Worm (Caenorhabditis elegans) whole organism, L4/young adult: ENCODE results near the gene Y54G2A.18.
A peak's percentile ranks its signal among the peaks of the same experiment; 100 is the strongest.
"Not testable (repeated sequence)": the region's sequence is repeated elsewhere in the genome, so short reads cannot be mapped to it uniquely, and the experiment has no call there.

ENCODE experiments used
- W03F9.2 ChIP-seq: fragments of 150-350 bp; optimal IDR thresholded peaks from 2 replicates; lab custom pipeline; 2014; ENCODE audit warnings: missing biosample characterization, missing genetic modification characterization
- dao-5 ChIP-seq: sonication (generic microtip); optimal IDR thresholded peaks from 2 replicates; lab custom pipeline; 2016; ENCODE audit warnings: missing genotype, missing genetic modification characterization, moderate library complexity, missing compliant biosample characterization
- him-1 ChIP-seq: sonication (generic microtip); optimal IDR thresholded peaks from 2 replicates; lab custom pipeline; 2016; ENCODE audit warnings: missing genotype, missing genetic modification reagents, missing genetic modification characterization, missing compliant biosample characterization

The Y54G2A.18 gene

DNA sequence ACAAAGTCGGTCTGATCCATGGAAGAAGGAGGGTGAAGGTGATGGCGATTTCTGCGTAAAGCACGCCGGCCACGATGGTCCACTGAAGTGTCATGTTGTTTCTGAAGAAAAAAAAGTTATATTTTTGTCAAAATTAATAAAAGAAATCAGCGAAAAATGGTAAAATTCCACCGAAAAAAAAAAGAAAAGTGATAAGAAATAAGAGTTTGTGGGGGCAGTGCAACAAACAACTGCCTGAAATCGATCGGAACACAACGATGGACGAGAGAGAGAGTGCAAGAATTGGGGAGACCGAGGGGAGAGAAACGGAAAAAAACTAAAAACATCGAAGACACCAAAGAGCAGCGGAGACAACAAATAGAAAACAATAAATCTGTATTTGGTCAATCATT is at the start of gene Y54G2A.18:
Gene Y54G2A.18, minus strand, starts transcription at position 101 of the 392 bp plus-strand sequence.
- TF ChIP-seq W03F9.2 (tag; lab: Kevin White, UChicago) (no peak), dao-5 (tag; lab: Kevin White, UChicago) (no peak), him-1 (tag; lab: Kevin White, UChicago) (no peak)

DNA sequence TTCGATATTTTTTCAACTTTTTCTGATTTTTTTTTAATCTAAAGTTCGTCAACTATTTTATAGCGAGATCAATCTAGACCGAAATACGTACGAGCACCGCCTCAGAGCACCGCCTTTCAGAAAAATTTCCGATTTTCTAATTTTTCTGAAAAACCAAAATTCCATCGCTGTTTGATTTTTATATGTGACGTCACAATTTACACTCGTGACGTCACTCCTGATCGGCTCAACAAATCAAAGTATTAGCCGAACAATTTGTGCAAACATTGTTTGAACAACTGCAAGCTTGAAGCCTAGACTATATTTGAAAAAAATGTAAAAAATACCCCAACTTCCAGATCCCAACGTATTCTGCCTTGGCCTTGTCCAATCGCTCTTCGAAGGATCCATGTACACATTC is 42.9 kb upstream of the Y54G2A.18 start:
- TF ChIP-seq him-1 (tag; lab: Kevin White, UChicago) (no peak), dao-5 (tag; lab: Kevin White, UChicago) (no peak), W03F9.2 (tag; lab: Kevin White, UChicago) (no peak)

DNA sequence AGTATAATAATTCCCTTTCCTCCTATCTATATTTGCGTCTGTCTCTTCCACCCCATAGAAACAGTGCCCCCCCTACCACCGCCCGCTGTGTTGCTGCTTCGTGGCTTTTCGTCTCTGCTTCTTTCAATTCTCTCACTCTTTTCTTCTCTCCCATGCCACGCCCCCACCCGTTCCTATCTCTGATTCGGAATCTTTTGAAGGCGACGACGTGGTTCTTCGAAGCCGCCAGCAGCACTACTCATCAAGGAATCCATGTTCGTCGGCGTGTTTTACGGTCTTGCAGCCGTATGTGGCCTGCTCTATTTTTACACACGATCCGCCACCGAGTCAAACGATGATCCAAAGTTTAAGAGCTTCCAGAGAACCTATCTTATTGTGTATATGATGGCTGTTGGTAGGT is 38.9 kb upstream of the Y54G2A.18 start, which contains the start of gene samt-1:
Gene samt-1, plus strand, starts transcription at position 176 of the 400 bp plus-strand sequence.
- TF ChIP-seq W03F9.2 (tag; lab: Kevin White, UChicago) (no peak), dao-5 (tag; lab: Kevin White, UChicago) (no peak), him-1 (tag; lab: Kevin White, UChicago) (no peak)

DNA sequence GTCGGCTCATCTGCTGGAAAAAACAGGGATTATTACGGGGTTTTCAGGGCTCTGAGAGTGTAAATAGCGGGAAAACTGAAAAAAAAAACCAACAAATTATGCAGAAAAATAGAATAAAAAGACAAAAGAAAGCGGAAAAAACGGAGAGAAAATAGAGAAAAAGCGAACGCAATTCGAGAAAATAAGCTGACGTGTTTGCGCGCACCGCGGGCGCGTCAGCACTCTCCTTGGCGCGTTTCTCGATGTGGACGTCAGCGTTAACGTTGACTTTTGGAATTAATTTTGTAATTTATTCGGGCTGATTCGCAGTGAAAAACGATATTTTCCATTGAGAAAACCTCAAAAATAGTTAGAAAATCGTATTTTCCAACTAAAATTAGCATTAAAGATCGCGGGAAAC is 36.1 kb upstream of the Y54G2A.18 start, which contains the start of gene manf-1:
Gene manf-1, minus strand, starts transcription at position 13 of the 400 bp plus-strand sequence.
- TF ChIP-seq W03F9.2 (tag; lab: Kevin White, UChicago) (peak; percentile 71), him-1 (tag; lab: Kevin White, UChicago) (no peak)

DNA sequence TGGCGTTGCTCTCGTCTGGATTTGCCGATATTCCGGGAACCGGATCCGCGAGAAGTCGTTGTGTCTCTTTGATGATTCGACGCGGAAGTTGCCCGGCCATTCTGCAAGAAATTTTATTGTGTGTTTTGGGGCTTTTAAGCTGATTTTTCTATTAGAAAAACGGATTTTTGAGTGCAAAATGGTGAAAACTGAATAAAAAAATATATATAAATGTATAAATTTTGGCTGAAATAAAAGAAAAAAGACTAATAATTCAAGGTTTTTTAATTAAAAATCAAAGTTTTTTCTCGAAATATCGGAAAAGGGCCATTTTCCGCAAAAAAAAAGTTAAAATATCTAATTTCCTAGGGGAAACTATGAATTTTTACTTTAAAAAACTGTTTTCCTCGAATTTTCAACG is 33.3 kb upstream of the Y54G2A.18 start, which contains the start of gene ubc-13:
Gene ubc-13, minus strand, starts transcription at position 101 of the 400 bp plus-strand sequence.
- TF ChIP-seq him-1 (tag; lab: Kevin White, UChicago) (no peak), dao-5 (tag; lab: Kevin White, UChicago) (no peak), W03F9.2 (tag; lab: Kevin White, UChicago) (no peak)

DNA sequence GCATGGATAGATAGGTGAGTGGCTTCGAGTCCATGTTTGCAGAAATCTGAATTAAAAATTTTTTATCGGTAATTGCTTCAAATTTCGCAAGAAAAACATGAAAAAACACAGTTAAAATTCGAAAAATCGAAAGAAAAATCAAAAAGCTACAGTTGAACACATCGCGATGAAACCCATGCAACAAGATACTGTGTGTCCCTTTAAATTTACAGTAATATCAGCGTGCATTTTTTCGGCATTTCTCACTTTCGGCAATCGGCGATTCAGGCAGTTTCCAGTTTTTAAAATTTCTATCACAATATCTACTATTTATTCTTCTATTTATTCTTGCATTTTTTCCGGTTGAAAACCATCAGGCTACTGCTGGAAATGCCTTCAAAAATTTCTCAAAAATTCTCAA is 29.9 kb upstream of the Y54G2A.18 start, which contains the start of gene fbxc-45:
Gene fbxc-45, minus strand, starts transcription at position 48 of the 400 bp plus-strand sequence.
- no peak for TF ChIP-seq W03F9.2 (tag; lab: Kevin White, UChicago)

DNA sequence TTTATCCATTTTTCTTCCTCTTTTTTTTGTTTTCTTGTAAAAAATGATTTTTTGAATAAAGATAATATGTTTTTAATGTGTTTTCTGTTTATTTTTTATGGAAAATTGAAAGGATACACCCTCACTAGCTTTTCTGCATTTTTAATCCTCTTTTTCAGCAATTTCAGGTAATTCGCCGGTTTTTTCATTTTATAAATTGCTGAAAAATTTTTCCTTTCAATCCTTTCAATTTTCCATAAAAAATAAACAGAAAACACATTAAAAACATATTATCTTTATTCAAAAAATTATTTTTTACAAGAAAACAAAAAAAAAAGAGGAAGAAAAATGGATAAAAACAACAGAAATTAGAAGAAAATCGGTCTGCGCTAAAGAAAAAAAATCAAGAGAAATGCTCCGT is 25.4 kb upstream of the Y54G2A.18 start, which contains the start of gene Y54G2A.50:
Gene Y54G2A.50, plus strand, starts transcription at position 301 of the 400 bp plus-strand sequence.
- not testable (repeated sequence) for TF ChIP-seq him-1, dao-5, W03F9.2 (tag; lab: Kevin White, UChicago)

DNA sequence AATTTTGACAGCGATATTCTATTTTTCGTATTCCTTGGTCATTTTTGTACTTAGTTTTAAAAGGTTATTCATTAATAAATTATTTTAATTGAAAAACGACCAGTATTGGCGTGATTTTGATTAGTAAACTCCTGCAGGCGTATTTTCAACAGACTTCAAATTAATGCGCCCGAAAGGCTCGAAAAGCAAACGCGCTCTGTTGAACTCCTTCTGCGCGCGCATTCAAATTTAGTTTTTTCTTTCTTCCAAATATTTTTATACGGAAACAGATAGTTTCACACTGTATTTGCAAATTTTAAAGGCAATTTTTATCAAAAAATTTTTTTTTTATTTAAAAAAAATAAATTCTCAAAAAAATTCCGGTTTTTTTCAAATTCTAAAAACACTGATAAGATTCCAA is 23.7 kb upstream of the Y54G2A.18 start:
- TF ChIP-seq dao-5 (tag; lab: Kevin White, UChicago): no peak

DNA sequence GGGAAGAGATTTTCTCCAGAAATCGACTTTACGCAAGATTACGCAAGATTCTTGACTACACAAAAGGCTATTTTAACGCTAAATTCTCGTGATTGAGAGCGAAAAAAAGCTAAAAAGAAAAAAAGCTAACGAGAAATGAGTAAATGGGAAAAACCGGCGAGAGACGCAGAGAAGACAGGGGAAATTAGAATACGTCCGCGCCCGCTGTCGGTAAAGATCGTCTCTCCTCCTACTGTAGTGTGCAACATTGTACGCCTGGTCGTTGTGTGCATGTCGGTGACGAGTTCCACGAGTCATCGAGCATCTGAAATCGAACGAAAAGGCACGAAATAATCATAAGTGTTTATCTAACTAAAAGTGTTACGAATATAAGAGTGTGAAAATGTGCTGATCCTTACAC is 22.2 kb upstream of the Y54G2A.18 start:
- TF ChIP-seq W03F9.2 (tag; lab: Kevin White, UChicago) (no peak), dao-5 (tag; lab: Kevin White, UChicago) (no peak), him-1 (tag; lab: Kevin White, UChicago) (no peak)

DNA sequence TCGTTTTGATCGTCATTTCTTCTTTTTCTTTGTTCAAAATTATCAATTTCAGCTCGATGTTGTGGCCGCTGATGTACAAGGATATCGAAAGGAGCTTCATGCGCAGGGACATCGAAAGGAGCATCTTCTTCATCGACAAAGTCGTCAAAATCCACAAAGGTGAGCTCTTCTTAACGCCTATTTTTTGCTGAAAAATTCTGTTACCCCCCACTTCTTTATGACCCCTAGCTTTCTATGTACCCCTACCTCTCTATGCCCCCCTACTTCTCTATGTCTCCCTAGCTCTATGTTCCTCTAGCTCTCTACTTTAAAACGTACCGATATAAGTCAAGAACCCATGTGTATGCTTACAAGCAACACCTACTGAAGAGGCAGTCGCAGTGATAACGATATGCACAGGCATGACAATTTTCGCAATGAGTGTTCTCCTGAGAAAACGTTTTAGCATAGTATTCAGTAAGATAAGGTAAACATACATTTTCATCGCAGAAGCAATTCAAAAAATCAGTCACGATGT is 5.4 kb upstream of the Y54G2A.18 start, which contains the start of gene Y54G2A.36:
Gene Y54G2A.36, plus strand, starts transcription at position 51 of the 517 bp plus-strand sequence.
- TF ChIP-seq him-1 (tag; lab: Kevin White, UChicago): no peak

DNA sequence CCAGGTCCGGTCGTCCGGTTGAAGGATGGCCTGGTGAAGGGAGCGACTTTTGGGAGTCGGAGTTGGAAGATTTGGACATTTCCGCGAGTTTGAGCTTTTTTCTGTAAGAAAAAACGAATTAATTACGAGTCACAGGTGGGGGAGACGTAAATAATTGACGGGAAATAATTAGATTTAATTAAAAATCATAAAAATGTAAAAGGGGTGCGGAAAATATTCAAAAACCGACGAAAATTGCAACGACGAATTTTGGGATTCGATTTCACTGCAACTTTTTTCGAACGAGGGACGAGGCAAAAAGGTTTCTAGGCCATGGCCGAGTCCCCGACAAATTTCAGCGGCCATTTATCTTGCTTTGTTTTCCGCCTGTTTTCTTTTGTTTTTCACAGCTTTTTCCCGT is 2.3 kb upstream of the Y54G2A.18 start, which contains the start of gene Y54G2A.19:
Gene Y54G2A.19, minus strand, starts transcription at position 101 of the 400 bp plus-strand sequence.
- TF ChIP-seq W03F9.2, him-1, dao-5 (tag; lab: Kevin White, UChicago): not testable (repeated sequence)

DNA sequence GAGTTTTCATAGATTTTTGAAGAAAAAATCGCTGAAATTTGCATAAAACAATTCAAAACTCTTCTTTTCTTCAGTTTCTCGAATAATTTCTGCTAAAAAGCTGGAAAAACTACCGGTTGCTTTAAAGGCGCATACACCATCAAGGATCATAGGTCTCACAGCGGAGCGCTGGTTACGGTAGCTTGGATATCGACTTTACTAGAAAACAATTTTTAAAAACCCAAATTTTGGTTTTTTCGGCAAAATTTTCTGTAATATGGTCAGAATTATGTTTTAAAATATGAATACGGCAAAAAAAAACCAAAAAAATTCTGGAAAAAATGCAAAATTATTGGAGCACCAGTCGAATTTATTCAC is 1.2 kb upstream of the Y54G2A.18 start:
- TF ChIP-seq dao-5 (tag; lab: Kevin White, UChicago) (no peak), W03F9.2 (tag; lab: Kevin White, UChicago) (no peak), him-1 (tag; lab: Kevin White, UChicago) (no peak)

DNA sequence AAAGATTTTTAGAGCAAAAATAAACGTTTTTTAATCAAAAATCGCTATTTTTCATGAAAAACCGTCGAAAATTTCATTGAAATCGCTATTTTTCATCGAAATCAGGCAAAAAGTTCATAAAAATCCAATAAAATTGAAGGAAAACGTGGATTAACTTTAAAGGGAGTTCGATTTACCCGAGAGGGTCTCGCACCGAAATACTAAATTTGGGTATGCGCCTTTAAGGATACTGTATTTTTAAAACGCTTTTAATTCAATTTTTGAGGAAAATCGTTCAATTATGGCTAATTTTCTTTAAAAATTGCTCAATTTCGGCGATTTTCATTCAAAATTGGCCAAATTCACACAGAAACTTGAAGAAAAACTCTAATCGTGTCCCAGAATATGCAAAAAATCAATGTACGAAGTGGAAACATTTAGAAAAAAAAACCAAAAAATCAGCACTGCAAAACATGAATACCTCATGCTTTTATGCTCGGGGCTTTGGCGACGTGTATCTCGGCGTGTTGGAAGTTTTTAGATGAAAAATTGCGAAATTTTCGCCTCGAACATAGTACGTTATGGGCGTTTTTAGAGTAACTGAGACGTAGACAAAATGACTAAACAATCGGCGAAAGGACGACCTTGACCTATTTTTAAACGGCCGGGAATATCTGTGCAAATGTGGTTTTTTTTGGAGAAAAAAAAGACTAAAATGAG is 641 bp upstream of the Y54G2A.18 start:
- no peak for TF ChIP-seq him-1 (tag; lab: Kevin White, UChicago)
